Worm (Caenorhabditis elegans) whole organism, mixed stage, embryonic: ENCODE measurements around the gene tbg-1.

Experiments
- bed-3 ChIP-seq: fragments of 200-800 bp; sonication (Bioruptor generic); optimal IDR thresholded peaks from 3 replicates; lab custom pipeline; 2018; ENCODE audit warnings: mild to moderate bottlenecking, missing genetic modification characterization, moderate library complexity, missing compliant biosample characterization
- blmp-1 ChIP-seq: fragments of 150-350 bp; optimal IDR thresholded peaks from 2 replicates; lab custom pipeline; 2014; ENCODE audit warnings: missing biosample characterization, missing genetic modification characterization
- ceh-39 ChIP-seq: fragments of 150-350 bp; optimal IDR thresholded peaks from 2 replicates; lab custom pipeline; 2014; ENCODE audit warnings: missing biosample characterization, missing genetic modification characterization
- ceh-43 ChIP-seq: fragments of 200-800 bp; sonication (Bioruptor generic); optimal IDR thresholded peaks from 2 replicates; lab custom pipeline; 2018; ENCODE audit warnings: mild to moderate bottlenecking, missing genetic modification characterization, moderate library complexity, missing compliant biosample characterization
- ceh-83 ChIP-seq: fragments of 200-800 bp; sonication (Bioruptor generic); optimal IDR thresholded peaks from 2 replicates; lab custom pipeline; 2018; ENCODE audit warnings: mild to moderate bottlenecking, missing genetic modification characterization, missing compliant biosample characterization
- ces-1 ChIP-seq: fragments of 150-350 bp; optimal IDR thresholded peaks from 2 replicates; lab custom pipeline; 2014; ENCODE audit warnings: missing biosample characterization, missing genetic modification reagents, missing genetic modification characterization
- cnd-1 ChIP-seq: fragments of 200-800 bp; sonication (Bioruptor generic); optimal IDR thresholded peaks from 2 replicates; lab custom pipeline; 2018; ENCODE audit warnings: mild to moderate bottlenecking, missing genetic modification characterization, missing compliant biosample characterization
- drap-1 ChIP-seq: fragments of 200-800 bp; sonication (Bioruptor generic); optimal IDR thresholded peaks from 3 replicates; lab custom pipeline; 2018; ENCODE audit warnings: mild to moderate bottlenecking, missing genetic modification characterization, missing compliant biosample characterization
- elt-1 ChIP-seq: sonication (generic microtip); optimal IDR thresholded peaks from 2 replicates; lab custom pipeline; 2017; ENCODE audit warnings: missing genetic modification characterization, mild to moderate bottlenecking, missing compliant biosample characterization, antibody characterized with exemption, moderate library complexity, borderline replicate concordance; ENCODE audit not compliant: insufficient read depth
- elt-3 ChIP-seq: fragments of 150-350 bp; optimal IDR thresholded peaks from 2 replicates; lab custom pipeline; 2014; ENCODE audit warnings: missing biosample characterization, missing genetic modification characterization
- flh-1 ChIP-seq: fragments of 200-800 bp; sonication (Bioruptor generic); optimal IDR thresholded peaks from 2 replicates; lab custom pipeline; 2018; ENCODE audit warnings: mild to moderate bottlenecking, missing genetic modification characterization, moderate library complexity, missing compliant biosample characterization
- ham-2 ChIP-seq: fragments of 200-800 bp; sonication (Bioruptor generic); optimal IDR thresholded peaks from 2 replicates; lab custom pipeline; 2018; ENCODE audit warnings: mild to moderate bottlenecking, missing genetic modification characterization, missing compliant biosample characterization
- hlh-1 ChIP-seq: fragments of 150-350 bp; optimal IDR thresholded peaks from 2 replicates; lab custom pipeline; 2014; ENCODE audit warnings: missing biosample characterization, missing genetic modification reagents, missing genetic modification characterization
- lin-13 ChIP-seq: fragments of 150-350 bp; optimal IDR thresholded peaks from 2 replicates; lab custom pipeline; 2014; ENCODE audit warnings: missing biosample characterization, missing genetic modification characterization
- lin-32 ChIP-seq: fragments of 200-800 bp; sonication (Bioruptor generic); optimal IDR thresholded peaks from 2 replicates; lab custom pipeline; 2018; ENCODE audit warnings: mild to moderate bottlenecking, missing genetic modification characterization, missing compliant biosample characterization
- lsy-2 ChIP-seq: fragments of 150-350 bp; optimal IDR thresholded peaks from 2 replicates; lab custom pipeline; 2014; ENCODE audit warnings: missing biosample characterization, missing genetic modification characterization
- mab-5 ChIP-seq: fragments of 150-350 bp; optimal IDR thresholded peaks from 2 replicates; lab custom pipeline; 2014; ENCODE audit warnings: missing biosample characterization, missing genetic modification characterization
- mep-1 ChIP-seq: fragments of 150-350 bp; optimal IDR thresholded peaks from 2 replicates; lab custom pipeline; 2017; ENCODE audit warnings: missing biosample characterization, missing genetic modification reagents, missing genetic modification characterization, inconsistent platforms
- mls-2 ChIP-seq: sonication (generic microtip); optimal IDR thresholded peaks from 2 replicates; lab custom pipeline; 2016; ENCODE audit warnings: mild to moderate bottlenecking, missing genetic modification characterization, moderate library complexity, missing compliant biosample characterization
- nhr-12 ChIP-seq: fragments of 150-350 bp; optimal IDR thresholded peaks from 2 replicates; lab custom pipeline; 2014; ENCODE audit warnings: missing biosample characterization, missing genetic modification characterization
- nhr-2 ChIP-seq: fragments of 150-350 bp; optimal IDR thresholded peaks from 2 replicates; lab custom pipeline; 2014; ENCODE audit warnings: missing biosample characterization, missing genetic modification characterization
- nhr-237 ChIP-seq: fragments of 150-350 bp; optimal IDR thresholded peaks from 2 replicates; lab custom pipeline; 2014; ENCODE audit warnings: missing biosample characterization, missing genetic modification characterization
- nhr-28 ChIP-seq: fragments of 150-350 bp; optimal IDR thresholded peaks from 2 replicates; lab custom pipeline; 2014; ENCODE audit warnings: missing biosample characterization, missing genetic modification characterization
- pha-4 ChIP-seq: fragments of 150-350 bp; optimal IDR thresholded peaks from 2 replicates; lab custom pipeline; 2018; ENCODE audit warnings: missing biosample characterization, missing genetic modification reagents, missing genetic modification characterization
- sem-2 ChIP-seq: fragments of 200-800 bp; sonication (Bioruptor generic); optimal IDR thresholded peaks from 2 replicates; lab custom pipeline; 2018; ENCODE audit warnings: mild to moderate bottlenecking, missing genetic modification characterization, missing compliant biosample characterization
- sptf-1 ChIP-seq: sonication (generic microtip); optimal IDR thresholded peaks from 2 replicates; lab custom pipeline; 2017; ENCODE audit warnings: mild to moderate bottlenecking, missing genetic modification characterization, moderate library complexity, missing compliant biosample characterization
- tbx-8 ChIP-seq: fragments of 200-800 bp; sonication (Bioruptor generic); optimal IDR thresholded peaks from 2 replicates; lab custom pipeline; 2018; ENCODE audit warnings: mild to moderate bottlenecking, missing genetic modification characterization, moderate library complexity, missing compliant biosample characterization
- unc-120 ChIP-seq: sonication (generic microtip); optimal IDR thresholded peaks from 2 replicates; lab custom pipeline; 2017; ENCODE audit warnings: missing genetic modification characterization, missing compliant biosample characterization; ENCODE audit not compliant: poor library complexity, severe bottlenecking
- unc-39 ChIP-seq: fragments of 150-350 bp; optimal IDR thresholded peaks from 2 replicates; lab custom pipeline; 2014; ENCODE audit warnings: missing biosample characterization, missing genetic modification characterization
- unc-62 ChIP-seq: fragments of 150-350 bp; optimal IDR thresholded peaks from 2 replicates; lab custom pipeline; 2014; ENCODE audit warnings: missing biosample characterization, missing genetic modification reagents, missing genetic modification characterization
- zip-8 ChIP-seq: fragments of 150-350 bp; optimal IDR thresholded peaks from 2 replicates; lab custom pipeline; 2014; ENCODE audit warnings: missing biosample characterization, missing genetic modification characterization
- ztf-11 ChIP-seq: fragments of 150-350 bp; optimal IDR thresholded peaks from 2 replicates; lab custom pipeline; 2014; ENCODE audit warnings: missing biosample characterization, missing genetic modification characterization

tbg-1 gene

DNA sequence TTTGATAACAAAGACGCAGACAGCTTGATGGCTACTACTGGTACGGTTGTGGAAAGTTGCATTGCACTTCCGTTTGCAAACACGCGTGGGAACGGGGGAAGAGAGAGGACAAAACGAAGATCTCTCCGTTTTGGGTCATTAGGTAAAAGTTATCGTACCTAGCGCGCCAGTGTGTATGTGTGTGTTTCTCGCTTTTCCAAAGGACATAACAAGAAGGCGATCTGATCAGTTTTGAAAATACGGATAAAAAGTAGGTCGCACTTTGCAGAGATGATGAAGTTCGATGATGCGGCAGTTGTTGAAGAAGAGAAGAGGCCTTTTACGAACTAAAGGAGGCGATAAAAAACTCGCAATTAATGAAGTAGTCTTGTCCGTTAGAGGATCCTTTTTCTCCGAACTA lies 16.1 kb upstream of the tbg-1 start:
- no peak for TF ChIP-seq nhr-237 (tag; lab: Kevin White, UChicago)
- TF ChIP-seq ztf-11 (tag; lab: Kevin White, UChicago), result no peak
- TF ChIP-seq mab-5, result no peak
- TF ChIP-seq mls-2, result no peak
- no peak for TF ChIP-seq ces-1 (GFP tag; lab: Kevin White, UChicago)
- no peak for TF ChIP-seq zip-8
- TF ChIP-seq lin-13 (tag; lab: Kevin White, UChicago), result no peak
- TF ChIP-seq ceh-83 (GFP tag; lab: Kevin White, UChicago), result no peak
- TF ChIP-seq, all 35 proteins: peak for 0

DNA sequence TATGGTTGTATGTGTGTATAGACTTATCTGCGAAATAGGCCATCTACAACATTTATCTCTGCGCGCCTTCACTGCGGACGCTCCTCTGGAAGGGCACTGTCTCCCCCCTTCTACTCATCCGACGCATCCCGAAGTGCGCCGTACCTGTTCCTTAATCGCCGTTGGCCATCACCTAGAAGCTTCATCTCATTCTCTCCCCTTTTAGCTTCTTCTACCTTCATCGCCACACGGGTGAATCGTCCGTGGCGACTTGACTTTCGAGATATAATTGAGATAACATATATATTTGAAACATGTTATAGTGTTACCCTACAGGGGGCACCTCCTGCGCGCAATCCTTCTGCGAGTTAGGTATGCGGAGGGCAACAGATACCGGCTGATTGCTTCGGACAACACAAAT lies 13.2 kb upstream of the tbg-1 start:
- peak; percentile 87 for TF ChIP-seq ham-2
- no peak for TF ChIP-seq lin-13 (tag; lab: Kevin White, UChicago)
- no peak for TF ChIP-seq lsy-2 (tag; lab: Kevin White, UChicago)
- peak; percentile 58 for TF ChIP-seq elt-1 (tag; lab: Kevin White, UChicago)
- no peak for TF ChIP-seq sem-2 (GFP tag; lab: Kevin White, UChicago)
- TF ChIP-seq mab-5, result no peak

DNA sequence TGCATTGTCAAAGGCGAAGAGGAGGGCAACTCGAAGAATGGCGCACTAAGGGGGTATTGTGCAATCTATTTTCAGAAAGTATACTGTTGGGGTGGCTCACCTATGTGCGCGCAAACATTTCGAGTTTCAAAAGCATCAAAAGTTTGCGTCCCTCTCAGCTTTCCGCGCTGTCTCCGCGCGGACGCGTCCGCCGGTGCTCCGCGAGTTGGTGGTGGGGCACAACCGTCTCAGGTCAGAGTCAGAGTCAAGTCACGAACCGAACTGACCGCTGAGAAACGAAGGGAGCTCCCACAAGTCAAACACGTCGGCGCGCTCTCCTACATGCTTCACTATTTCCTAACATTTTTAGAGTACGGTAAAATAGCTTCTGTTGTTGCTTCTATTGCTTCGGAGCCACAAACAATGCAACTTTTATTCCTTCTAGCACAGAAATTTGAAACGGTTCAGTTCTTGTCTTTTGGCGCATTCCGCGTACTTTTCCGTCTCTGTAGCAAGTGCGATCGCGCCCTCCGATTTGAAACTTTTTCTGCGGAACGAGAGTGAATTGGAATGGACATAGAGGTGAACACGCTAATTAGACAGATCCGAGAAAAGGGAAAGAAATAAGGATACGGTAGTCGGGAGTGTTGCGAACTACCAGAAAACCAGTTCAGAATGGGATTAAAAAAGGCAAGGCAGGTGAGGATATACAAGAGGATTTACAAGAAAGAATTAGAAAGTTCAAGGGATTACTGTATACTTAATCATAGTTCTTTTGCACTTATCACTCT lies 10.5 kb upstream of the tbg-1 start:
- no peak for TF ChIP-seq flh-1 (GFP tag; lab: Kevin White, UChicago)
- TF ChIP-seq blmp-1 (tag; lab: Kevin White, UChicago), result peak; percentile 43
- TF ChIP-seq unc-120 (tag; lab: Kevin White, UChicago), result no peak
- TF ChIP-seq tbx-8, result no peak
- TF ChIP-seq ceh-83 (GFP tag; lab: Kevin White, UChicago), result no peak

DNA sequence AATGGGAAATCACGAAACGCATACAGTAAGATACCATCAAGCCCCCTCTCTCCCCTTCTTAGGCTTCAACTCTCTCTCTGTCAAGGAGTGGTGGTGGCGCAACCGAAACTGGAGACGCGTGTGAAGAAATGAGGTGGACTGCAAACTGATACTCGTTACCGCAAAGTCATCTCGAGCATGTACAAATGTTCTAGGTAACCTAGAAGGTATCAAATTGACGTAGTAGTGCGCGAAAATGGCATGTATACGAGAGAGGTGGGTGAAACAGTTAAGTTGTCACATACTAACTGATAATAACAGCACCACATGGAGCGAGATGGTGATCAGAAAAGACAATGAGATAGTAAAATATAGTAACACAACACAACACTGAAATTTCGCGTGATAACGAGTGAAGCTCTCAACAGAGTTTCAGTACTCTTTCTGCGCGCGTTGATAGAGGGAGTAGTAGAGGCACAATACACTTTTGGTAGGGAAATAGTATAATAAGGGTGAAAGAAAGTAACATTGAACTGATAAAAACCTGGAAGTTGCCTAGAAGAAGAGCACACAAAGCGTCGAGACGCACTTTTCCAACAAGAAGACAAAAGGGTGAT lies 9.3 kb upstream of the tbg-1 start:
- TF ChIP-seq ceh-83 (GFP tag; lab: Kevin White, UChicago), result no peak
- no peak for TF ChIP-seq flh-1 (GFP tag; lab: Kevin White, UChicago)
- TF ChIP-seq lin-13 (tag; lab: Kevin White, UChicago), result no peak
- TF ChIP-seq zip-8, result no peak
- TF ChIP-seq bed-3 (GFP tag; lab: Kevin White, UChicago), result no peak

DNA sequence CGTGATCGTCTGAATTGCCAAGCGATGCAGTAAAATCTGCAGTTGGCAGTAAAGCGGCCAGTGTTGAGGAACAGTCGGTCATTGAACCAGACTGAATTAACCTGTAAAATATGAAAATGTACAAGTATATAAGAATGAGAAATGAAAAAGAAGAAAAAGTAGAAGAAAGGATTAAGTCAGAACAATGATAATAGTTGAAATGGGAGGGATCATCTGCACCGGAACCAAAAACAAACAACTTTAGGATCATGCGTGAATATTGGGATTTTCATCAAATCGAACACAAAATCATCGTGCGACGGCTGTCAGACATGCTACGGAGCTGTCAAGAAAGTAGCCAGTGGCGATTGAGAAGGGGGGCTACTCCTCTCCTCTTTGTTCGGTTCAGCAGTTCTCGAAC lies 8.1 kb upstream of the tbg-1 start, which contains the start of gene gei-13:
Gene gei-13 (minus strand): TSS at position 101 of the 400 bp plus-strand sequence.
- TF ChIP-seq lsy-2 (tag; lab: Kevin White, UChicago) (no peak), ceh-83 (GFP tag; lab: Kevin White, UChicago) (no peak), mab-5 (no peak), lin-32 (GFP tag; lab: Kevin White, UChicago) (no peak)

DNA sequence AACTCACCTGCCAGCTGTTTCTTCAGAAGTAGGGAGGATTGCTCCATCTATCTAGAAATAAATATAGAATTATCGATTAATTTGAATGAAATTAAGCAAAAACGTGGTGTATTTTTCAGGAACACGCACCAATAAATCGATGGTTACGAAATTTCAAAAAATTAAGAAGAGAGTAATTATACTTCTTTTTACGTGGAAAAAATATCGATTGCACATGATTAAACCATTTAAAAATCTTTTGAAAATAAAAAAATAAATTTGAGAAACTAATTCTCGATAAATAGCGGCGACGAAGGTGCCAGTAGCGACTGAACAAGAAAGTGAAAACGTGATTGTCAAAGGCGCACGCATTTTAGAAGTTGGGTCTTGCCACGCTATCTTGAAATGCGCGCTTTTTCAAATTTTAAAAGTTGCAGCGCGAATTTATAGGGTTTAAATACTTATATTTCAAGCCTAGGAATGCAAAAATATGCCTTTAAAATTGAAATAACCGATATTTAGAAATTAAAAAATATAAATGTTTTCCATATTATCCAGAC lies 2.2 kb upstream of the tbg-1 start, which contains the start of gene ubc-7:
Gene ubc-7 (minus strand): TSS at position 51 of the 539 bp plus-strand sequence.
- TF ChIP-seq drap-1 (GFP tag; lab: Kevin White, UChicago) (no peak), nhr-28 (tag; lab: Kevin White, UChicago) (no peak), elt-3 (tag; lab: Kevin White, UChicago) (no peak), ceh-43 (GFP tag; lab: Kevin White, UChicago) (no peak), sptf-1 (tag; lab: Kevin White, UChicago) (peak; percentile 13), lin-13 (tag; lab: Kevin White, UChicago) (peak; percentile 8), pha-4 (tag; lab: Kevin White, UChicago) (peak; percentile 70), hlh-1 (tag; lab: Kevin White, UChicago) (no peak), ces-1 (GFP tag; lab: Kevin White, UChicago) (peak; percentile 67), cnd-1 (tag; lab: Kevin White, UChicago) (no peak), mab-5 (peak; percentile 19), elt-1 (tag; lab: Kevin White, UChicago) (no peak), unc-39 (tag; lab: Kevin White, UChicago) (no peak), mep-1 (tag; lab: Kevin White, UChicago) (peak; percentile 75), nhr-2 (tag; lab: Kevin White, UChicago) (no peak), unc-120 (tag; lab: Kevin White, UChicago) (peak; percentile 5), ceh-39 (tag; lab: Kevin White, UChicago) (no peak), nhr-237 (tag; lab: Kevin White, UChicago) (peak; percentile 63), unc-62 (GFP tag; lab: Kevin White, UChicago) (no peak), blmp-1 (tag; lab: Kevin White, UChicago) (peak; percentile 85), lsy-2 (tag; lab: Kevin White, UChicago) (peak; percentile 77), flh-1 (GFP tag; lab: Kevin White, UChicago) (no peak), mls-2 (no peak), nhr-12 (tag; lab: Kevin White, UChicago) (no peak)
- TF ChIP-seq, all 35 proteins: peak for 10
